Worm (Caenorhabditis elegans) whole organism, L4/young adult: ENCODE measurements around the gene ckb-1.

Experiments used
- W03F9.2 ChIP-seq: fragments of 150-350 bp; optimal IDR thresholded peaks from 2 replicates; lab custom pipeline; 2014; ENCODE audit warnings: missing biosample characterization, missing genetic modification characterization
- him-1 ChIP-seq: sonication (generic microtip); optimal IDR thresholded peaks from 2 replicates; lab custom pipeline; 2016; ENCODE audit warnings: missing genotype, missing genetic modification reagents, missing genetic modification characterization, missing compliant biosample characterization

DNA sequence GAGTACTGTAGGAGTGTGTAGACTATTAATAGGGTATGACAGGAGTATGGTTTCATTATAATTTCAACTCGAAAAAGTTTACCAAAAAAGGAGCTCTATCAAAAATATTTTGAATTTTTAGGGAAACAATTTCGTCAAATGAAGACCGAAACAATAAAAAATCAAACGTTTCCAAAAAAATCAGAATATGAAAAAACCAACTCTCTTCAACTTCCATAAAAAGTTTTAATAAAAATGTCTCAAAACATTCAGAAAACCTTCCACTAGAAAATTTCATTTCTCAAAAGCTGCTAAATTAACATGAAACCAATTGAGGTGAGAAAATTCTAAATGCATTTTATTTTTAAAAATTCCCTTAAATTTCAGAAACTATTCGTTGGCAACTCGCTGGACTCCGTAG is 5.5 kb downstream of the ckb-1 start, which contains the start of gene ckb-3:
- no peak for TF ChIP-seq him-1 (tag; lab: Kevin White, UChicago)
- no peak for TF ChIP-seq W03F9.2
